Worm (Caenorhabditis elegans) whole organism, L2 larva: Measurements from ENCODE around the gene sru-37.

ENCODE experiments used
- C34F6.9 ChIP-seq: fragments of 150-350 bp; optimal IDR thresholded peaks from 2 replicates; lab custom pipeline; 2014; ENCODE audit warnings: missing biosample characterization, missing genetic modification characterization
- F13H6.1 ChIP-seq: sonication (generic microtip); optimal IDR thresholded peaks from 2 replicates; lab custom pipeline; 2016; ENCODE audit warnings: missing genetic modification characterization, missing compliant biosample characterization
- R02D3.7 ChIP-seq: fragments of 150-350 bp; optimal IDR thresholded peaks from 2 replicates; lab custom pipeline; 2014; ENCODE audit warnings: missing biosample characterization, missing genetic modification characterization
- Y55F3AM.14 ChIP-seq: fragments of 200-800 bp; sonication (Bioruptor generic); optimal IDR thresholded peaks from 2 replicates; lab custom pipeline; 2018; ENCODE audit warnings: mild to moderate bottlenecking, missing genetic modification characterization, missing compliant biosample characterization
- ama-1 ChIP-seq: fragments of 150-350 bp; optimal IDR thresholded peaks from 2 replicates; lab custom pipeline; 2018; ENCODE audit warnings: inconsistent platforms
- ceh-16 ChIP-seq: fragments of 150-350 bp; optimal IDR thresholded peaks from 2 replicates; lab custom pipeline; 2014; ENCODE audit warnings: missing biosample characterization, missing genetic modification characterization
- ceh-82 ChIP-seq: fragments of 150-350 bp; optimal IDR thresholded peaks from 2 replicates; lab custom pipeline; 2014; ENCODE audit warnings: missing biosample characterization, missing genetic modification characterization
- crh-2 ChIP-seq: sonication (generic microtip); optimal IDR thresholded peaks from 2 replicates; lab custom pipeline; 2017; ENCODE audit warnings: missing biosample characterization, missing genetic modification characterization
- elt-3 ChIP-seq: sonication (generic microtip); optimal IDR thresholded peaks from 2 replicates; lab custom pipeline; 2017; ENCODE audit warnings: missing biosample characterization, missing genetic modification characterization
- gmeb-1 ChIP-seq: fragments of 150-350 bp; optimal IDR thresholded peaks from 2 replicates; lab custom pipeline; 2014; ENCODE audit warnings: missing biosample characterization, missing genetic modification characterization
- lin-11 ChIP-seq: fragments of 150-350 bp; sonication (generic microtip); optimal IDR thresholded peaks from 2 replicates; lab custom pipeline; 2014; ENCODE audit warnings: missing biosample characterization, missing genetic modification characterization, inconsistent platforms, mixed read lengths
- lin-13 ChIP-seq: fragments of 150-350 bp; optimal IDR thresholded peaks from 2 replicates; lab custom pipeline; 2014; ENCODE audit warnings: missing biosample characterization, missing genetic modification reagents, missing genetic modification characterization
- lsy-2 ChIP-seq, 2 experiments: fragments of 150-350 bp in 1 of 2; sonication (generic microtip) in 1 of 2; optimal IDR thresholded peaks; 2 replicates each; lab custom pipeline; 2014 to 2017; ENCODE audit warnings: missing biosample characterization in 2 of 2, missing genetic modification characterization in 2 of 2
- mbf-1 ChIP-seq: sonication (generic microtip); optimal IDR thresholded peaks from 2 replicates; lab custom pipeline; 2017; ENCODE audit warnings: missing biosample characterization, missing genetic modification characterization
- mdl-1 ChIP-seq, 2 experiments: fragments of 150-350 bp in 1 of 2; sonication (generic microtip) in 1 of 2; optimal IDR thresholded peaks; 2 replicates each; lab custom pipeline; 2017; ENCODE audit warnings: missing biosample characterization in 2 of 2, missing genetic modification characterization in 2 of 2
- nhr-12 ChIP-seq: fragments of 150-350 bp; optimal IDR thresholded peaks from 2 replicates; lab custom pipeline; 2014; ENCODE audit warnings: missing biosample characterization, missing genetic modification characterization
- nhr-129 ChIP-seq: fragments of 150-350 bp; optimal IDR thresholded peaks from 2 replicates; lab custom pipeline; 2014; ENCODE audit warnings: missing biosample characterization, missing genetic modification characterization
- nhr-21 ChIP-seq: fragments of 150-350 bp; optimal IDR thresholded peaks from 2 replicates; lab custom pipeline; 2014; ENCODE audit warnings: missing biosample characterization, missing genetic modification characterization
- nhr-23 ChIP-seq: fragments of 150-350 bp; optimal IDR thresholded peaks from 2 replicates; lab custom pipeline; 2014; ENCODE audit warnings: missing biosample characterization, missing genetic modification reagents, missing genetic modification characterization
- nhr-6 ChIP-seq: fragments of 150-350 bp; optimal IDR thresholded peaks from 2 replicates; lab custom pipeline; 2014; ENCODE audit warnings: missing biosample characterization, missing genetic modification characterization
- peb-1 ChIP-seq: fragments of 150-350 bp; optimal IDR thresholded peaks from 2 replicates; lab custom pipeline; 2014; ENCODE audit warnings: missing biosample characterization, missing genetic modification characterization
- sem-4 ChIP-seq: fragments of 150-350 bp; optimal IDR thresholded peaks from 2 replicates; lab custom pipeline; 2014; ENCODE audit warnings: missing biosample characterization, missing genetic modification reagents, missing genetic modification characterization
- skn-1 ChIP-seq: sonication (generic microtip); optimal IDR thresholded peaks from 2 replicates; lab custom pipeline; 2017; ENCODE audit warnings: missing biosample characterization, missing genetic modification characterization
- sma-9 ChIP-seq, 2 experiments: fragments of 150-350 bp in 1 of 2; sonication (generic microtip) in 1 of 2; optimal IDR thresholded peaks; 2 replicates each; lab custom pipeline; 2014 to 2016; ENCODE audit warnings: missing genetic modification characterization in 2 of 2, mild to moderate bottlenecking in 1 of 2, missing biosample characterization in 1 of 2, missing compliant biosample characterization in 1 of 2, missing genetic modification reagents in 1 of 2, moderate library complexity in 1 of 2
- unc-39 ChIP-seq: fragments of 150-350 bp; optimal IDR thresholded peaks from 2 replicates; lab custom pipeline; 2014; ENCODE audit warnings: missing biosample characterization, missing genetic modification characterization
- unc-62 ChIP-seq: fragments of 150-350 bp; optimal IDR thresholded peaks from 2 replicates; lab custom pipeline; 2014; ENCODE audit warnings: missing biosample characterization, missing genetic modification reagents, missing genetic modification characterization
- zag-1 ChIP-seq: fragments of 150-350 bp; optimal IDR thresholded peaks from 2 replicates; lab custom pipeline; 2014; ENCODE audit warnings: missing biosample characterization, missing genetic modification characterization
- ztf-1 ChIP-seq: fragments of 200-800 bp; sonication (Bioruptor generic); conservative IDR thresholded peaks from 2 replicates; pipeline ENCODE4 v1.3.6; 2022; ENCODE audit warnings: missing genetic modification characterization, missing compliant biosample characterization
- ztf-11 ChIP-seq: sonication (generic microtip); optimal IDR thresholded peaks from 2 replicates; lab custom pipeline; 2017; ENCODE audit warnings: missing biosample characterization, missing genetic modification characterization
- ztf-4 ChIP-seq: fragments of 150-350 bp; optimal IDR thresholded peaks from 2 replicates; lab custom pipeline; 2014; ENCODE audit warnings: missing biosample characterization, missing genetic modification characterization

sru-37 gene

DNA sequence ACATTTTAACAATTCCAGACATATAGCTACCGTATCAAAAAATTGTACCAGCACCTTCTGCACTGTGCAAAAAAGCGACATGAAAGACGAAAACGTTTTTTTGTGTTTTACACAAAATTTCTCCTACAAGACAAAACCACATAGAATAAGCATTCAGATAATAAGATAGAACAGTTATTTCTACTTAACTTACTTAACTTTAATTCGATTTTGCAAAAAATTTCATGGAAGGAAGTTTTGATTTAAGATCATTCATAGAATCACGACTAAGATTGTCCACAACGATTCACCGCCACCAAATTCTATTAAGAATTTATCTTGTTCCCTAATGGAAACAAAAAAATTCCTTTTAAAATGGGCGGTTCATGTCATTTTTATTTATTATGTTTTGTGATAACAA is 41.5 kb upstream of the sru-37 start:
- no peak for TF ChIP-seq unc-62
- TF ChIP-seq F13H6.1 (tag; lab: Kevin White, UChicago), result no peak
- no peak for TF ChIP-seq C34F6.9 (tag; lab: Kevin White, UChicago)
- TF ChIP-seq gmeb-1 (tag; lab: Kevin White, UChicago), result no peak
- TF ChIP-seq nhr-23 (tag; lab: Kevin White, UChicago), result no peak
- no peak for TF ChIP-seq nhr-12 (tag; lab: Kevin White, UChicago)
- TF ChIP-seq ztf-11 (tag; lab: Kevin White, UChicago), result no peak
- TF ChIP-seq ceh-82 (tag; lab: Kevin White, UChicago), result no peak

DNA sequence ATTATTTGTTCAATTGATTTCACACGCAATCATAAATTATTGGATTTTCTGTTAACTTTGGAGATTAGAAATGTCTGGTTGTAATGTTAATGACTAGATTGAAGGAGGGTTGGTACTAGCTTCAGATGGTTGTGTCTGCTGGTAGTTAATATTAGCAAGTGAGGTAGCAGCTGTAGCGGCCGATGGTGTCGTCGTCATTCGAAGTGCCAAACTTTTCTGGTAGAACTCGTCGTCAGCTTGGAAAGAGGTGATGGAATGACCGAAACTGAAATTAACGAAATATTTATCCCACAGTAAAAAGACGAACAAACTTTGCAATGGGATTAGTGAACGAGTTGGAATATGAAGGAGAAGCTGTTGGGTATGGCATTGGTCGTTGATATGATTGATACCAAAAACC is 40.7 kb upstream of the sru-37 start:
- TF ChIP-seq skn-1 (tag; lab: Kevin White, UChicago) (no peak), lsy-2 (tag; optimal IDR thresholded peaks at IDR 0.05; lab: Kevin White, UChicago) (no peak), elt-3 (tag; lab: Kevin White, UChicago) (no peak), mdl-1 (tag; optimal IDR thresholded peaks at IDR 0.05; lab: Kevin White, UChicago) (no peak), ztf-4 (tag; lab: Kevin White, UChicago) (no peak)
- TF ChIP-seq, all 48 proteins: peak for 0

DNA sequence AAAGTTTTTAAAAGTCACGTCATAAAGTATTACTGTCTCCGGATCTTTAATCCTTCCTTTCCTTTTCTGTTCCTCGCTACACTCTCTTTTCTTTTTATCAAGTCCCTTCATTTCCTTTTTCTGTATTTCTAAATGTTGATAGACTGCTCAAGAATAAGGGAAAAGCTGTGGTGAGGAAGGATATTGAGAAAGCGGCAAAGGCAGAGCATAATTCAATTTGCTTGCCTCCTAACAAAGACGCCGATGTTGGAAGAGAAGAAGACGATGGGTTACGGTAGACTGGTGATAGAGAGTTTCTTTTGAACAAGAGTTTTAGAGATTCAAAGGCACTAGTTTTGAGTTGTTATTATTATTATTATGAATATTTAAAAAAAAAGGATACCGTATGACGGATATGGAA is 39.6 kb upstream of the sru-37 start:
- TF ChIP-seq nhr-6 (tag; lab: Kevin White, UChicago), result peak; percentile 2
- no peak for TF ChIP-seq elt-3 (tag; lab: Kevin White, UChicago)
- peak; percentile 59 for TF ChIP-seq sma-9 (GFP tag; optimal IDR thresholded peaks at IDR 0.05; lab: Kevin White, UChicago)
- no peak for TF ChIP-seq sma-9 (tag; optimal IDR thresholded peaks at IDR 0.05; lab: Kevin White, UChicago)
- TF ChIP-seq lsy-2 (tag; optimal IDR thresholded peaks at IDR 0.05; lab: Kevin White, UChicago), result peak; percentile 20 to 81
- TF ChIP-seq sem-4 (tag; lab: Kevin White, UChicago), result peak; percentile 12
- peak; percentile 39 for TF ChIP-seq C34F6.9 (tag; lab: Kevin White, UChicago)
- TF ChIP-seq lin-11 (tag; lab: Kevin White, UChicago), result no peak
- peak; percentile 0 for TF ChIP-seq zag-1 (tag; lab: Kevin White, UChicago)

DNA sequence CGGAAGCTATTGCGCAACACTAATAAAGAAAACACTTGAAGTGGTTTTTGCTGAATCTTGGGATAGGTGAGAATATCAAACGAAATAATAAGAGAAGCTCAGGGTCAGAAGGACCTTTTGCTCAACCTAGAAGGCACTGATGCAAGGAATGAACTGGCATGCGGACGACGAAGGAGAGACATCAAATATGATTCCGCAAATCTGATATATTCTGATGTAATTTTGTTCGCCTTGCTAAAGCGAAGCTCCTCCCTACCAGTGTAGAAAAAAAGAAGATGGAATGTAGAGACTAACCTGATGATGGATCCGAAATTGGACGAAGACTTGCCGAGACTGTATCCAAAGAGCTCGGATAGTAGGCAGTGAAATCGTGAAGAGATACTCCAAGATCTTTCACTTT is 37.3 kb upstream of the sru-37 start:
- TF ChIP-seq peb-1, result no peak
- no peak for TF ChIP-seq nhr-129 (tag; lab: Kevin White, UChicago)
- TF ChIP-seq unc-62, result no peak
- TF ChIP-seq ama-1 (lab: Kevin White, UChicago), result no peak
- TF ChIP-seq elt-3 (tag; lab: Kevin White, UChicago), result no peak
- no peak for TF ChIP-seq lsy-2 (tag; optimal IDR thresholded peaks at IDR 0.05; lab: Kevin White, UChicago)
- no peak for TF ChIP-seq crh-2 (tag; lab: Kevin White, UChicago)
- no peak for TF ChIP-seq Y55F3AM.14 (GFP tag; lab: Kevin White, UChicago)
- TF ChIP-seq ceh-16 (tag; lab: Kevin White, UChicago), result no peak
- TF ChIP-seq sma-9 (GFP tag; optimal IDR thresholded peaks at IDR 0.05; lab: Kevin White, UChicago), result no peak
- TF ChIP-seq sma-9 (tag; optimal IDR thresholded peaks at IDR 0.05; lab: Kevin White, UChicago), result no peak
- no peak for TF ChIP-seq R02D3.7 (tag; lab: Kevin White, UChicago)
- no peak for TF ChIP-seq ztf-1 (GFP tag; lab: Robert Waterston, UW)
- TF ChIP-seq lin-13, result no peak
- no peak for TF ChIP-seq nhr-6 (tag; lab: Kevin White, UChicago)
- no peak for TF ChIP-seq nhr-21 (tag; lab: Kevin White, UChicago)
- TF ChIP-seq F13H6.1 (tag; lab: Kevin White, UChicago), result no peak

DNA sequence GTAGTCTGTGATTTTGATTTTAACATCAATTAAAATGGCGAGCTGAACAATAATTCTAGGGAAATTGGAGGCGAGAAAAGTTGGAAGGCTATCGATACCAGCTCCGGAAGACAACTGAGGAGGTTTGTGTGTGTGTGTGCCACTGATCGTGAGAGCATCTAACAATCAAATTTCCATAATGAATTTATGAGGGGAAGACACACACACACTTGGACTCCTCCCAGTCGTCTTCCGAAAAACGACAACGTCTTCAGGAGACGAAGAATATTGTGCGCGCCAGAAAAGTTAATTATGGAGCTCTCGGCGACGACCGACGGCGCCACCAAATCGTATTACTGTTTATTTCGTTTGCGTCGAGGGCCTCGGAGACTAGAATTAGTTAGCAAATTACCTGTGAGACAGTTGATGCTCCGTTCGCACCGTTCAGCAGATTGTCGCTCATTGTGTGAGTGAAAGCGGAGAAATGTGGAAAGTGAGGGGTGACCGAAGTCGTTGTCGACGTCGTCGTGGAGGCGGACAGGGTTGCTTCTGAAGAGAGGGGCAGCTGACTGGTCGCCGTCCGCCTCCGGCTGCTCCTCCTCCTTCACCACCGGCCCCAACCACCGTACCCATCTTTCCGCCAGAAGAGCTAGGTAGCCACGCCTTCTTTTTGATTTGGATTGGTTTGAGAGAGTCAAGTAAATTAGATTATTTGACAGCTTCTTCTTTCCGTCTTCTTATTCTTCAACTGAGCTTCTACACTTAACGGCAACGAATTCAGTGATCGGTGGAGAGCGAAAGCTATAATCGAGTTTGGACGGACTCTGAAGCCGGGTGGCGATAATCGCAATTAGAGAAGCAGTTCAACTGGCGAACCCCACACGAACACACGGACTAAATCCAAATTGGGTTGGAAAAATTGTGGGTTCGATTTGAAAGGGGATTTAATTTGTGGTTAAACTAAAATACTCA is 36.2 kb upstream of the sru-37 start, which contains the start of gene unc-42:
unc-42 (minus strand) TSS at position 564 of the 951 bp plus-strand sequence.
- TF ChIP-seq sma-9 (GFP tag; optimal IDR thresholded peaks at IDR 0.05; lab: Kevin White, UChicago) (peak; percentile 56), sma-9 (tag; optimal IDR thresholded peaks at IDR 0.05; lab: Kevin White, UChicago) (no peak), lsy-2 (tag; optimal IDR thresholded peaks at IDR 0.05; lab: Kevin White, UChicago) (peak in 1 of 2 experiments; percentile 30), unc-39 (tag; lab: Kevin White, UChicago) (no peak), zag-1 (tag; lab: Kevin White, UChicago) (peak; percentile 54), mbf-1 (no peak), ztf-1 (GFP tag; lab: Robert Waterston, UW) (no peak)
- TF ChIP-seq, all 48 proteins: peak for 3
